Worm (Caenorhabditis elegans) whole organism, L1 larva: Measurements from ENCODE around the gene nxf-2.

Experiments
- C04F5.9 ChIP-seq: sonication (generic microtip); optimal IDR thresholded peaks from 2 replicates; lab custom pipeline; 2016; ENCODE audit warnings: missing genetic modification characterization, missing compliant biosample characterization
- F16B12.6 ChIP-seq: fragments of 150-350 bp; optimal IDR thresholded peaks from 2 replicates; lab custom pipeline; 2014; ENCODE audit warnings: missing biosample characterization, missing genetic modification characterization
- aly-2 ChIP-seq: fragments of 150-350 bp; optimal IDR thresholded peaks from 2 replicates; lab custom pipeline; 2014; ENCODE audit warnings: missing biosample characterization, missing genetic modification characterization
- ceh-8 ChIP-seq: fragments of 200-800 bp; sonication (Bioruptor generic); optimal IDR thresholded peaks from 2 replicates; lab custom pipeline; 2018; ENCODE audit warnings: mild to moderate bottlenecking, missing genetic modification characterization, moderate library complexity, missing compliant biosample characterization
- dsc-1 ChIP-seq: sonication (generic microtip); optimal IDR thresholded peaks from 2 replicates; lab custom pipeline; 2016; ENCODE audit warnings: mild to moderate bottlenecking, missing genetic modification characterization, missing compliant biosample characterization
- efl-1 ChIP-seq, 4 experiments: fragments of 150-350 bp; optimal IDR thresholded peaks in 3 of 4; peaks in 1 of 4; 1 replicate in 1 of 4; 2 replicates in 3 of 4; lab custom pipeline; 2014; ENCODE audit warnings: missing biosample characterization in 2 of 4, missing genetic modification characterization in 2 of 4, missing genetic modification reagents in 2 of 4
- efl-3 ChIP-seq: fragments of 200-800 bp; sonication (Bioruptor generic); optimal IDR thresholded peaks from 2 replicates; lab custom pipeline; 2018; ENCODE audit warnings: mild to moderate bottlenecking, missing genetic modification characterization, missing compliant biosample characterization
- egl-27 ChIP-seq, 2 experiments: fragments of 150-350 bp in 1 of 2; sonication (generic microtip); optimal IDR thresholded peaks; 3 replicates each; lab custom pipeline; 2017 to 2018; ENCODE audit warnings: missing biosample characterization in 2 of 2, missing genetic modification characterization in 2 of 2, missing genetic modification reagents in 2 of 2
- elt-2 ChIP-seq: sonication (generic microtip); optimal IDR thresholded peaks from 2 replicates; lab custom pipeline; 2016; ENCODE audit warnings: missing genetic modification characterization, mild to moderate bottlenecking, inconsistent platforms, missing compliant biosample characterization, missing genetic modification reagents
- elt-3 ChIP-seq, 6 experiments: fragments of 150-350 bp in 1 of 6; sonication (generic microtip); optimal IDR thresholded peaks; 2 replicates each; lab custom pipeline; 2017 to 2018; ENCODE audit warnings: missing biosample characterization in 6 of 6, missing genetic modification characterization in 6 of 6, inconsistent platforms in 1 of 6
- ets-5 ChIP-seq: fragments of 200-800 bp; sonication (Bioruptor generic); IDR thresholded peaks from 2 replicates; pipeline ENCODE4 v1.3.6; 2022; ENCODE audit warnings: missing genetic modification characterization, missing compliant biosample characterization
- fkh-8 ChIP-seq: sonication (generic microtip); optimal IDR thresholded peaks from 2 replicates; lab custom pipeline; 2016; ENCODE audit warnings: mild to moderate bottlenecking, missing genetic modification characterization, missing compliant biosample characterization
- fos-1 ChIP-seq: fragments of 150-350 bp; optimal IDR thresholded peaks from 2 replicates; lab custom pipeline; 2014; ENCODE audit warnings: missing biosample characterization, missing genetic modification characterization
- hlh-17 ChIP-seq: fragments of 200-800 bp; sonication (Bioruptor generic); optimal IDR thresholded peaks from 2 replicates; lab custom pipeline; 2018; ENCODE audit warnings: missing genetic modification characterization, mild to moderate bottlenecking, missing compliant biosample characterization, moderate library complexity, borderline replicate concordance
- jun-1 ChIP-seq: fragments of 150-350 bp; optimal IDR thresholded peaks from 2 replicates; lab custom pipeline; 2014; ENCODE audit warnings: missing biosample characterization, missing genetic modification reagents, missing genetic modification characterization
- lin-14 ChIP-seq: fragments of 200-800 bp; sonication (Bioruptor generic); optimal IDR thresholded peaks from 2 replicates; lab custom pipeline; 2018; ENCODE audit warnings: mild to moderate bottlenecking, missing genetic modification characterization, moderate library complexity, missing compliant biosample characterization
- lin-35 ChIP-seq, 2 experiments: fragments of 150-350 bp; optimal IDR thresholded peaks; 2 replicates each; lab custom pipeline; 2014; ENCODE audit warnings: missing biosample characterization in 2 of 2, missing genetic modification characterization in 2 of 2, missing genetic modification reagents in 2 of 2
- lin-39 ChIP-seq: fragments of 150-350 bp; optimal IDR thresholded peaks from 2 replicates; lab custom pipeline; 2014; ENCODE audit warnings: missing biosample characterization, missing genetic modification reagents, missing genetic modification characterization
- lsy-2 ChIP-seq, 2 experiments: fragments of 150-350 bp; optimal IDR thresholded peaks; 2 replicates each; lab custom pipeline; 2014; ENCODE audit warnings: missing biosample characterization in 2 of 2, missing genetic modification characterization in 2 of 2
- nhr-12 ChIP-seq: sonication (generic microtip); optimal IDR thresholded peaks from 2 replicates; lab custom pipeline; 2017; ENCODE audit warnings: missing biosample characterization, missing genetic modification characterization
- nhr-237 ChIP-seq: fragments of 150-350 bp; optimal IDR thresholded peaks from 2 replicates; lab custom pipeline; 2014; ENCODE audit warnings: missing biosample characterization, missing genetic modification characterization
- nhr-47 ChIP-seq: sonication (generic microtip); optimal IDR thresholded peaks from 2 replicates; lab custom pipeline; 2016; ENCODE audit warnings: mild to moderate bottlenecking, missing genetic modification characterization, moderate library complexity, missing compliant biosample characterization
- nhr-71 ChIP-seq: sonication (generic microtip); optimal IDR thresholded peaks from 2 replicates; lab custom pipeline; 2016; ENCODE audit warnings: mild to moderate bottlenecking, missing genetic modification characterization, moderate library complexity, missing compliant biosample characterization
- nhr-85 ChIP-seq: sonication (generic microtip); peaks from one replicate; lab custom pipeline; 2016; ENCODE audit warnings: missing genetic modification characterization, inconsistent platforms, missing compliant biosample characterization
- nhr-90 ChIP-seq: sonication (generic microtip); optimal IDR thresholded peaks from 2 replicates; lab custom pipeline; 2016; ENCODE audit warnings: mild to moderate bottlenecking, missing genetic modification characterization, missing compliant biosample characterization; ENCODE audit not compliant: poor library complexity
- pag-3 ChIP-seq: sonication (generic microtip); optimal IDR thresholded peaks from 2 replicates; lab custom pipeline; 2017; ENCODE audit warnings: missing genetic modification characterization, mild to moderate bottlenecking, missing compliant biosample characterization, antibody characterized with exemption, borderline replicate concordance; ENCODE audit not compliant: insufficient read depth
- pax-3 ChIP-seq: fragments of 200-800 bp; sonication (Bioruptor generic); optimal IDR thresholded peaks from 2 replicates; lab custom pipeline; 2018; ENCODE audit warnings: mild to moderate bottlenecking, missing genetic modification characterization, moderate library complexity, missing compliant biosample characterization
- pqm-1 ChIP-seq: sonication (generic microtip); optimal IDR thresholded peaks from 3 replicates; lab custom pipeline; 2017; ENCODE audit warnings: missing biosample characterization, missing genetic modification characterization
- skn-1 ChIP-seq: fragments of 150-350 bp; optimal IDR thresholded peaks from 2 replicates; lab custom pipeline; 2014; ENCODE audit warnings: missing biosample characterization, missing genetic modification characterization
- snu-23 ChIP-seq: sonication (generic microtip); optimal IDR thresholded peaks from 2 replicates; lab custom pipeline; 2016; ENCODE audit warnings: missing genetic modification characterization, missing compliant biosample characterization
- tbx-2 ChIP-seq: sonication (generic microtip); optimal IDR thresholded peaks from 2 replicates; lab custom pipeline; 2016; ENCODE audit warnings: missing genetic modification characterization, missing compliant biosample characterization
- unc-86 ChIP-seq: sonication (generic microtip); optimal IDR thresholded peaks from 2 replicates; lab custom pipeline; 2016; ENCODE audit warnings: missing genetic modification characterization, missing compliant biosample characterization
- vab-15 ChIP-seq: sonication (generic microtip); optimal IDR thresholded peaks from 2 replicates; lab custom pipeline; 2017; ENCODE audit warnings: missing genotype, mild to moderate bottlenecking, missing genetic modification characterization, missing compliant biosample characterization
- xbp-1 ChIP-seq: sonication (generic microtip); optimal IDR thresholded peaks from 2 replicates; lab custom pipeline; 2016; ENCODE audit warnings: missing genetic modification characterization, missing compliant biosample characterization
- ztf-11 ChIP-seq, 2 experiments: sonication (generic microtip); optimal IDR thresholded peaks; 2 replicates each; lab custom pipeline; 2016 to 2017; ENCODE audit warnings: missing genetic modification characterization in 2 of 2, missing biosample characterization in 1 of 2, missing compliant biosample characterization in 1 of 2
- ztf-4 ChIP-seq: fragments of 150-350 bp; optimal IDR thresholded peaks from 2 replicates; lab custom pipeline; 2014; ENCODE audit warnings: missing biosample characterization, missing genetic modification characterization

Gene nxf-2

DNA sequence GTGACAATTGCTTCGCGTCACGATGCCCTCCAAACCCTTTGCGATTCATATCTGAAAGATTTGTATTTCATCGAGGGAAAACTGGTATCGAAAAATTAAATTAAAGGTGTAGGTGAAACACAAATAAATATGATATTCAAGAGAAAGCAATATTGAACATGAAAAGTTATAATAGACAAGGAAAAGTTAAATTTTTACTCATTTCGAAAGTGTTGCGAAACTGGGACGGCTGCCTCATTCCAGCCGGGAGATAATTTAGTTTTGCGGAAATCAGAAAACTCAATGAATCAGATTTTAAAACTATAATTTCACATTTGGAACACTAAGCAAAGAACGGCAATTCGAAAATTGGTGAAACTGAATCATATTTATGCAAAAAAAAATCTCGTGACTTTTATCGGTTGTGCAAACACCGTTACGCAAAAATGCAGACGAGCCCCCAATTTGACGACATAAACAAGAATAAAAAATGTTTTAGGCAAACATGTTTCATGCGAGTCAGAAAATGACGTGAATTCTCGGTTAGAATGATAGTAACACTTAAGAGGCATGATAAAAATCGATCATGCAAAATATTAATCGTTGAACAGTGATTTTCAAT, 2.6 kb downstream of the nxf-2 start, which contains the start of the genes nxf-1 and C15H11.11 (continued):
- TF ChIP-seq F16B12.6 (tag; lab: Kevin White, UChicago): peak; percentile 96
- no peak for TF ChIP-seq pqm-1 (tag; lab: Kevin White, UChicago)
- no peak for TF ChIP-seq pag-3 (tag; lab: Kevin White, UChicago)
- peak; percentile 24 for TF ChIP-seq fkh-8
- TF ChIP-seq hlh-17: no peak
- peak in 2 of 6 experiments; percentile 32 to 51 for TF ChIP-seq elt-3 (tag; optimal IDR thresholded peaks at IDR 0.05; lab: Kevin White, UChicago)
- peak; percentile 80 for TF ChIP-seq lin-14 (GFP tag; lab: Kevin White, UChicago)
- peak; percentile 57 for TF ChIP-seq lin-39
- TF ChIP-seq lin-35 (GFP tag; optimal IDR thresholded peaks at IDR 0.05; lab: Kevin White, UChicago): peak; percentile 63 to 79
- no peak for TF ChIP-seq efl-3
- TF ChIP-seq nhr-12 (tag; lab: Kevin White, UChicago): no peak
- peak; percentile 76 for TF ChIP-seq xbp-1 (tag; lab: Kevin White, UChicago)
- no peak for TF ChIP-seq C04F5.9 (tag; lab: Kevin White, UChicago)
- peak; percentile 88 for TF ChIP-seq nhr-71 (tag; lab: Kevin White, UChicago)
- TF ChIP-seq aly-2 (tag; lab: Kevin White, UChicago): no peak
- peak; percentile 72 for TF ChIP-seq unc-86 (tag; lab: Kevin White, UChicago)
- peak; percentile 79 for TF ChIP-seq nhr-85 (tag; lab: Kevin White, UChicago)
- peak; percentile 49 for TF ChIP-seq pax-3
- peak; percentile 11 for TF ChIP-seq fos-1 (tag; lab: Kevin White, UChicago)
- TF ChIP-seq dsc-1 (tag; lab: Kevin White, UChicago): peak; percentile 68
- peak; percentile 79 for TF ChIP-seq nhr-90 (tag; lab: Kevin White, UChicago)
- peak; percentile 50 for TF ChIP-seq jun-1 (tag; lab: Kevin White, UChicago)
- no peak for TF ChIP-seq ztf-4
- TF ChIP-seq vab-15 (tag; lab: Kevin White, UChicago): no peak
- peak; percentile 69 to 77 for TF ChIP-seq efl-1 (optimal IDR thresholded peaks at IDR 0.05; lab: Kevin White, UChicago)
- peak; percentile 75 to 97 for TF ChIP-seq efl-1 (GFP tag; optimal IDR thresholded peaks at IDR 0.05 in 1 of 2; lab: Kevin White, UChicago)

DNA sequence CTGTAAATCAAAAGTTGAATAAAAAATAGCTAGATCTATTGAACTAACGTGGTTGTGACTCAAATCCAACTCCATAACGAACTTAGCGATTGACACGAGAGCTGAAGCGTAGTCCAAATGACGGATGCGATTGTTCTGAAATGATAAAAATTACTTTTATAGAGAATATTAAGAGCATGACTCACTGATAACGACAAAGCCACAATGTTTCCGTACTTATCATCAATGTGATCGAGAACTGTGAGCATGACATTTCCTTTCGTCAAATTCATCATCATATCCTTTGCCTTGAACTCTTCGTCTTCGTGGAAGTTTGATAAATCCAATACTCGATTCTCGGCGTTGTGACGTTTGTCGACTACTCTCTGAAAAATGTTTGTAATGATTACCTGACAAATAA, 3.6 kb downstream of the nxf-2 start:
- TF ChIP-seq egl-27 (tag; optimal IDR thresholded peaks at IDR 0.05; lab: Kevin White, UChicago): no peak
- TF ChIP-seq ztf-11 (tag; optimal IDR thresholded peaks at IDR 0.05; lab: Kevin White, UChicago): no peak
- TF ChIP-seq tbx-2 (tag; lab: Kevin White, UChicago): no peak
- no peak for TF ChIP-seq lin-39
- no peak for TF ChIP-seq snu-23 (GFP tag; lab: Kevin White, UChicago)
- TF ChIP-seq xbp-1 (tag; lab: Kevin White, UChicago): no peak
- TF ChIP-seq jun-1 (tag; lab: Kevin White, UChicago): peak; percentile 63
- TF ChIP-seq F16B12.6 (tag; lab: Kevin White, UChicago): no peak
- no peak for TF ChIP-seq skn-1 (tag; lab: Kevin White, UChicago)
- no peak for TF ChIP-seq nhr-71 (tag; lab: Kevin White, UChicago)
- TF ChIP-seq elt-2: peak; percentile 60
- no peak for TF ChIP-seq lsy-2 (tag; optimal IDR thresholded peaks at IDR 0.05; lab: Kevin White, UChicago)
- TF ChIP-seq pag-3 (tag; lab: Kevin White, UChicago): no peak
- TF ChIP-seq nhr-12 (tag; lab: Kevin White, UChicago): no peak
- TF ChIP-seq nhr-47: no peak
- TF ChIP-seq nhr-237 (tag; lab: Kevin White, UChicago): no peak
- TF ChIP-seq efl-1 (optimal IDR thresholded peaks at IDR 0.05; lab: Kevin White, UChicago): no peak
- TF ChIP-seq efl-1 (GFP tag; optimal IDR thresholded peaks at IDR 0.05 in 1 of 2; lab: Kevin White, UChicago): peak in 1 of 2 experiments; percentile 41
- peak; percentile 2 for TF ChIP-seq pax-3
- TF ChIP-seq ets-5: no peak
- TF ChIP-seq ceh-8 (GFP tag; lab: Kevin White, UChicago): no peak
- TF ChIP-seq, all 84 proteins: peak for 4

DNA sequence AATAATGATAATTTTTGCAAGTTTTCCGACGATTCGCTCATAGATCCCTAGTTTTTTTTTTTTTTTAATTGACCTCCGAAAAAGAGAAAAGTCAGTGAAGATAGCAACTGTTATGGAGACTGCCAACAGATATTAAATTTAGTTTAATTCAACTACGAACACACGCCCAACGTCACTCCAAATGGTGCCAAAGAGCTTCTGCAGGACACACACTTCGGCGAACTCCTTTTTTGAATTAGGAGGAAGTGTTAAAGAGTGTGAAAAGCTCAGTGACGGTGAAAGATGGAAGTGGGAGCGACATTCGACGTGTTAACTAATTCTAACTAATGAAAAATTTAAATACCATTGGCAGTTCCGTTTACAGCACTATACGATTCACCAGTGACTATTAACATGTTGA, 5.6 kb downstream of the nxf-2 start:
- no peak for TF ChIP-seq fkh-8
- no peak for TF ChIP-seq efl-1 (optimal IDR thresholded peaks at IDR 0.05; lab: Kevin White, UChicago)
- peak in 1 of 2 experiments; percentile 84 for TF ChIP-seq efl-1 (GFP tag; optimal IDR thresholded peaks at IDR 0.05 in 1 of 2; lab: Kevin White, UChicago)
